Worm (Caenorhabditis elegans) whole organism, late embryonic: ENCODE results near the gene T11B7.1.

Source experiments
- C38D4.7 ChIP-seq: fragments of 200-800 bp; sonication (Bioruptor generic); optimal IDR thresholded peaks from 2 replicates; lab custom pipeline; 2018; ENCODE audit warnings: mild to moderate bottlenecking, missing genetic modification characterization, moderate library complexity, missing compliant biosample characterization
- F13H6.1 ChIP-seq: sonication (generic microtip); optimal IDR thresholded peaks from 2 replicates; lab custom pipeline; 2016; ENCODE audit warnings: missing genetic modification characterization, missing compliant biosample characterization
- K02D7.2 ChIP-seq: sonication (generic microtip); optimal IDR thresholded peaks from 2 replicates; lab custom pipeline; 2017; ENCODE audit warnings: mild to moderate bottlenecking, missing genetic modification characterization, missing compliant biosample characterization
- T23F11.4 ChIP-seq: fragments of 200-800 bp; sonication (Bioruptor generic); optimal IDR thresholded peaks from 2 replicates; lab custom pipeline; 2018; ENCODE audit warnings: mild to moderate bottlenecking, missing genetic modification characterization, missing compliant biosample characterization
- Y22D7AL.16 ChIP-seq: sonication (generic microtip); optimal IDR thresholded peaks from 2 replicates; lab custom pipeline; 2016; ENCODE audit warnings: missing genetic modification characterization, missing compliant biosample characterization
- ama-1 ChIP-seq: fragments of 150-350 bp; optimal IDR thresholded peaks from 2 replicates; lab custom pipeline; 2014
- ceh-14 ChIP-seq: sonication (generic microtip); optimal IDR thresholded peaks from 2 replicates; lab custom pipeline; 2016; ENCODE audit warnings: missing genotype, missing genetic modification characterization, missing compliant biosample characterization
- ceh-18 ChIP-seq: sonication (generic microtip); optimal IDR thresholded peaks from 2 replicates; lab custom pipeline; 2016; ENCODE audit warnings: missing genetic modification characterization, missing compliant biosample characterization
- ceh-19 ChIP-seq: fragments of 200-800 bp; sonication (Bioruptor generic); optimal IDR thresholded peaks from 2 replicates; lab custom pipeline; 2018; ENCODE audit warnings: mild to moderate bottlenecking, missing genetic modification characterization, missing compliant biosample characterization
- ceh-2 ChIP-seq: sonication (generic microtip); optimal IDR thresholded peaks from 2 replicates; lab custom pipeline; 2016; ENCODE audit warnings: missing genotype, missing genetic modification characterization, missing compliant biosample characterization
- ceh-22 ChIP-seq: sonication (generic microtip); optimal IDR thresholded peaks from 2 replicates; lab custom pipeline; 2017; ENCODE audit warnings: missing biosample characterization, missing genetic modification characterization
- ceh-31 ChIP-seq: sonication (generic microtip); optimal IDR thresholded peaks from 2 replicates; lab custom pipeline; 2016; ENCODE audit warnings: missing genetic modification characterization, missing compliant biosample characterization
- ceh-48 ChIP-seq: sonication (generic microtip); optimal IDR thresholded peaks from 2 replicates; lab custom pipeline; 2016; ENCODE audit warnings: missing genetic modification characterization, inconsistent platforms, missing compliant biosample characterization
- ceh-6 ChIP-seq: fragments of 200-800 bp; sonication (Bioruptor generic); optimal IDR thresholded peaks from 2 replicates; lab custom pipeline; 2018; ENCODE audit warnings: mild to moderate bottlenecking, missing genetic modification characterization, missing compliant biosample characterization
- che-1 ChIP-seq: sonication (generic microtip); optimal IDR thresholded peaks from 2 replicates; lab custom pipeline; 2016; ENCODE audit warnings: mild to moderate bottlenecking, missing genetic modification characterization, missing compliant biosample characterization
- dmd-4 ChIP-seq: sonication (generic microtip); optimal IDR thresholded peaks from 2 replicates; lab custom pipeline; 2016; ENCODE audit warnings: borderline replicate concordance, missing genetic modification characterization, missing compliant biosample characterization
- dve-1 ChIP-seq: sonication (generic microtip); optimal IDR thresholded peaks from 2 replicates; lab custom pipeline; 2017; ENCODE audit warnings: antibody characterized with exemption, mild to moderate bottlenecking, missing genetic modification characterization, missing compliant biosample characterization
- elt-2 ChIP-seq: sonication (generic microtip); optimal IDR thresholded peaks from 2 replicates; lab custom pipeline; 2016; ENCODE audit warnings: missing genetic modification reagents, missing genetic modification characterization, missing compliant biosample characterization
- ets-4 ChIP-seq: sonication (generic microtip); optimal IDR thresholded peaks from 2 replicates; lab custom pipeline; 2016; ENCODE audit warnings: missing genetic modification characterization, missing compliant biosample characterization
- fkh-6 ChIP-seq: sonication (generic microtip); optimal IDR thresholded peaks from 2 replicates; lab custom pipeline; 2016; ENCODE audit warnings: missing genetic modification characterization, missing compliant biosample characterization
- gmeb-2 ChIP-seq: sonication (generic microtip); optimal IDR thresholded peaks from 2 replicates; lab custom pipeline; 2016; ENCODE audit warnings: missing genetic modification characterization, inconsistent platforms, missing compliant biosample characterization
- hlh-13 ChIP-seq: fragments of 200-800 bp; sonication (Bioruptor generic); optimal IDR thresholded peaks from 2 replicates; lab custom pipeline; 2018; ENCODE audit warnings: mild to moderate bottlenecking, missing genetic modification characterization, missing compliant biosample characterization
- madf-2 ChIP-seq: sonication (generic microtip); optimal IDR thresholded peaks from 2 replicates; lab custom pipeline; 2017; ENCODE audit warnings: missing genetic modification characterization, missing compliant biosample characterization
- nhr-232 ChIP-seq: sonication (generic microtip); optimal IDR thresholded peaks from 2 replicates; lab custom pipeline; 2016; ENCODE audit warnings: missing genetic modification characterization, missing compliant biosample characterization
- npax-4 ChIP-seq: sonication (generic microtip); optimal IDR thresholded peaks from 2 replicates; lab custom pipeline; 2016; ENCODE audit warnings: missing genetic modification characterization, missing compliant biosample characterization
- odd-2 ChIP-seq: sonication (generic microtip); optimal IDR thresholded peaks from 2 replicates; lab custom pipeline; 2017; ENCODE audit warnings: antibody characterized with exemption, mild to moderate bottlenecking, missing genetic modification characterization, missing compliant biosample characterization
- pag-3 ChIP-seq: sonication (generic microtip); optimal IDR thresholded peaks from 2 replicates; lab custom pipeline; 2016; ENCODE audit warnings: missing compliant biosample characterization, missing genetic modification characterization, borderline replicate concordance
- pat-9 ChIP-seq: fragments of 200-800 bp; sonication (Bioruptor generic); optimal IDR thresholded peaks from 2 replicates; lab custom pipeline; 2018; ENCODE audit warnings: mild to moderate bottlenecking, missing genetic modification characterization, moderate library complexity, missing compliant biosample characterization
- sox-2 ChIP-seq: fragments of 200-800 bp; sonication (Bioruptor generic); IDR thresholded peaks from 2 replicates; pipeline ENCODE4 v1.3.6; 2022; ENCODE audit warnings: missing genetic modification reagents, missing genetic modification characterization, missing compliant biosample characterization
- tbx-2 ChIP-seq: sonication (generic microtip); optimal IDR thresholded peaks from 2 replicates; lab custom pipeline; 2016; ENCODE audit warnings: missing genetic modification characterization, missing compliant biosample characterization
- tbx-7 ChIP-seq: sonication (generic microtip); optimal IDR thresholded peaks from 2 replicates; lab custom pipeline; 2016; ENCODE audit warnings: missing genotype, missing genetic modification characterization, missing compliant biosample characterization
- ttx-3 ChIP-seq: sonication (generic microtip); optimal IDR thresholded peaks from 2 replicates; lab custom pipeline; 2016; ENCODE audit warnings: missing genetic modification reagents, missing genetic modification characterization, missing compliant biosample characterization
- unc-3 ChIP-seq, 2 experiments: fragments of 200-800 bp in 1 of 2; sonication (Bioruptor generic) in 1 of 2; sonication (generic microtip) in 1 of 2; conservative IDR thresholded peaks in 1 of 2; optimal IDR thresholded peaks in 1 of 2; 2 replicates each; pipeline versions ENCODE4 v1.3.6 to Lab custom; 2016 to 2022; ENCODE audit warnings: missing compliant biosample characterization in 2 of 2, missing genetic modification characterization in 2 of 2, missing genetic modification reagents in 1 of 2
- unc-42 ChIP-seq: sonication (generic microtip); optimal IDR thresholded peaks from 2 replicates; lab custom pipeline; 2016; ENCODE audit warnings: missing genotype, missing genetic modification characterization, missing compliant biosample characterization
- unc-86 ChIP-seq: sonication (generic microtip); optimal IDR thresholded peaks from 2 replicates; lab custom pipeline; 2016; ENCODE audit warnings: missing genetic modification characterization, missing compliant biosample characterization
- zip-5 ChIP-seq: sonication (generic microtip); optimal IDR thresholded peaks from 2 replicates; lab custom pipeline; 2016; ENCODE audit warnings: missing genetic modification characterization, missing compliant biosample characterization

T11B7.1 gene

DNA sequence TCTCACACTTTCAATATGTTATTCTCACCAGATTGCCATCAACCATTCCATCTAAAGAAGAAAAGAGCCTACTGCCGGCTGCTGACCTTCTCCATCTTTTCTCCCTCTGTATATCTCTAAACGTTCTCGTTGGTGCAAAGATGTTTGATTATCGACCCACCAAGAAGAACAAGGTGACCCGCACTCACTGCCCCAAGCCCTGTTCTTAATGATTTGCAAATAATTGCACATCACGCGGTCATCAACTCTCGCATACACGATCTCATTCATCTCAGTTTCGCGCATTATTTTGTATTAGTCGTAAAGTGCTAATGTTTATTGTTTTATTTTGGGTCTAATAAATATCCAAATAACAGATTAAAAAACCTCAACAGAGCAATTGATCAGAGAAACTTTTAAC lies 21.0 kb upstream of the T11B7.1 start:
- TF ChIP-seq C38D4.7 (GFP tag; lab: Kevin White, UChicago), result no peak
- no peak for TF ChIP-seq F13H6.1 (tag; lab: Kevin White, UChicago)
- TF ChIP-seq hlh-13 (GFP tag; lab: Kevin White, UChicago), result no peak
- no peak for TF ChIP-seq ceh-14 (tag; lab: Kevin White, UChicago)
- TF ChIP-seq madf-2 (tag; lab: Kevin White, UChicago), result no peak
- TF ChIP-seq elt-2, result peak; percentile 24
- no peak for TF ChIP-seq ceh-31 (tag; lab: Kevin White, UChicago)

ce11 chrIV:8820041-8820440 lies 20.5 kb upstream of the T11B7.1 start, which contains the start of gene T28C6.3:
Gene T28C6.3, plus strand, starts transcription at chrIV:8820341.
- TF ChIP-seq ceh-6, result no peak
- no peak for TF ChIP-seq F13H6.1 (tag; lab: Kevin White, UChicago)
- no peak for TF ChIP-seq ama-1 (lab: Kevin White, UChicago)
- TF ChIP-seq nhr-232 (tag; lab: Kevin White, UChicago), result no peak
- no peak for TF ChIP-seq ttx-3 (tag; lab: Kevin White, UChicago)
- TF ChIP-seq che-1 (tag; lab: Kevin White, UChicago), result no peak
- TF ChIP-seq Y22D7AL.16 (tag; lab: Kevin White, UChicago), result no peak
- TF ChIP-seq unc-42 (tag; lab: Kevin White, UChicago), result no peak
- TF ChIP-seq ceh-18, result no peak
- TF ChIP-seq unc-86 (tag; lab: Kevin White, UChicago), result no peak
- no peak for TF ChIP-seq pat-9 (tag; lab: Kevin White, UChicago)
- TF ChIP-seq unc-3 (GFP tag; conservative IDR thresholded peaks at IDR 0.05; lab: Robert Waterston, UW), result no peak
- no peak for TF ChIP-seq unc-3 (tag; optimal IDR thresholded peaks at IDR 0.05; lab: Kevin White, UChicago)
- no peak for TF ChIP-seq C38D4.7 (GFP tag; lab: Kevin White, UChicago)
- no peak for TF ChIP-seq tbx-7 (tag; lab: Kevin White, UChicago)
- TF ChIP-seq ets-4 (tag; lab: Kevin White, UChicago), result no peak

DNA sequence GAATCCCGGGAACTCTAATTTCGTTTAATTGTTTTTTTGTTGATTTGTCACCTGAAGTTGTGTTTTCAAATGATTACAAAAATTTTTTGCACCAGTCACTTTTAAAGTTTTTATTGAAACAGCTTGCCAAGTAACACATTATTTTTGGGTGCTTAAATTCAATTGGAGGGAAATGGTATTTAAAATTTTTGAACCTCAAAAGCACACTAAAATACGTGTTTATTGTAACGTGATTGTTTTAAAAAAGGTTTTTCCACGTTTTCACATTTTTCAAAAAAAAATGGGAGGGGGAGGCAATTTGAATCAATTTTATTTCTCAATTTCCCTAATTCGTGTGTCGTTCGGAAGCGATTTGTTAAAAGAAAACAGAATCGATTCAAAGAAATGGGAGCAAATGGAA lies 19.4 kb upstream of the T11B7.1 start, which contains the start of gene T28C6.5:
TSS of gene T28C6.5 (plus strand) at position 301 of the 400 bp plus-strand sequence.
- TF ChIP-seq odd-2 (no peak), ttx-3 (tag; lab: Kevin White, UChicago) (no peak), elt-2 (no peak), gmeb-2 (tag; lab: Kevin White, UChicago) (no peak), ama-1 (lab: Kevin White, UChicago) (no peak), pag-3 (no peak), T23F11.4 (GFP tag; lab: Kevin White, UChicago) (no peak), tbx-7 (tag; lab: Kevin White, UChicago) (no peak), C38D4.7 (GFP tag; lab: Kevin White, UChicago) (no peak), K02D7.2 (tag; lab: Kevin White, UChicago) (no peak), unc-86 (tag; lab: Kevin White, UChicago) (no peak), ceh-19 (GFP tag; lab: Kevin White, UChicago) (no peak), zip-5 (tag; lab: Kevin White, UChicago) (no peak), tbx-2 (tag; lab: Kevin White, UChicago) (no peak), ceh-2 (tag; lab: Kevin White, UChicago) (no peak), hlh-13 (GFP tag; lab: Kevin White, UChicago) (no peak), sox-2 (no peak), npax-4 (tag; lab: Kevin White, UChicago) (no peak)

ce11 chrIV:8822598-8822997 lies 17.9 kb upstream of the T11B7.1 start:
- TF ChIP-seq ceh-48 (tag; lab: Kevin White, UChicago) (no peak), sox-2 (no peak), fkh-6 (no peak), dve-1 (tag; lab: Kevin White, UChicago) (no peak), ceh-22 (tag; lab: Kevin White, UChicago) (no peak), dmd-4 (no peak)
